Worm (Caenorhabditis elegans): ENCODE measurements around the gene his-72.

his-72 gene

DNA sequence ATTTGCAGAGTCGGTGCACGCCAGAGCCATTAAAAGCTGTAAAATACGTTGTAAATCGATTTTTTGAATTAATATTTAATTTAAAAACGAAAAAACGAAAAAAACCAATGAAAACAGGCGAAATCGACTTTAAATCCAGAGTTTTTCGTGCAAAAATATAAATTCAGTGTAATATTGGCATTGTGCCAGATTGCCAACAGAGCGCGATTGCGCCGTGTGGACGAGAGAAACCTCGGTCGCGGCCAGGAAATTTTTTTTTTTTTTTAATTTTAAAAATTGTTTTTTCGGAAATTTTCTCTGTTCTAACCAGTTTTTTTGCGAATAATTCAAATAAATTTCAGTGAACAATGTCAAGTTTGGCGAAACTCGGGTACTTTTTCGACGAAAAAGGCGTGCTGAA is 17.5 kb downstream of the his-72 start, which contains the start of the genes pph-4.1 and Y75B8A.31 (continued):
- TF ChIP-seq hif-1 (tag; optimal IDR thresholded peaks at IDR 0.05) (peak; percentile 37 to 95), vab-7 (GFP tag; IDR thresholded peaks at IDR 0.05) (no peak), dpl-1 (GFP tag; optimal IDR thresholded peaks at IDR 0.05) (peak; percentile 83), ceh-32 (tag; optimal IDR thresholded peaks at IDR 0.05; ENCODE audit: poor library complexity) (no peak), F49E8.2 (tag; optimal IDR thresholded peaks at IDR 0.05; ENCODE audit: borderline replicate concordance) (peak; percentile 34), sdz-12 (GFP tag; optimal IDR thresholded peaks at IDR 0.05) (peak; percentile 44), arid-1 (GFP tag; conservative IDR thresholded peaks at IDR 0.05) (peak; percentile 54; the same call in 1 of the 2 replicates), skn-1 (tag; optimal IDR thresholded peaks at IDR 0.05) (no peak), gei-8 (GFP tag; optimal IDR thresholded peaks at IDR 0.05) (no peak), nhr-48 (tag; optimal IDR thresholded peaks at IDR 0.05) (peak; percentile 30), Y105C5A.15 (GFP tag; IDR thresholded peaks at IDR 0.05) (no peak), lir-3 (tag; optimal IDR thresholded peaks at IDR 0.05) (no peak), hmg-1.1 (GFP tag; IDR thresholded peaks at IDR 0.05) (0 out of 2 replicates have a peak, but pooled peaks have one; percentile 16), nhr-41 (GFP tag; IDR thresholded peaks at IDR 0.05) (no peak), mdl-1 (tag; optimal IDR thresholded peaks at IDR 0.05) (no peak), Y5F2A.4 (GFP tag; optimal IDR thresholded peaks at IDR 0.05) (no peak), zfp-3 (GFP tag; conservative IDR thresholded peaks at IDR 0.05) (0 out of 2 replicates have a peak, but pooled peaks have one; percentile 27), dmd-9 (GFP tag; IDR thresholded peaks at IDR 0.05) (peak; percentile 92), ceh-20 (GFP tag; IDR thresholded peaks at IDR 0.05) (peak; percentile 54; the same call in 1 of the 2 replicates), ceh-44 (GFP tag; IDR thresholded peaks at IDR 0.05) (0 out of 2 replicates have a peak, but pooled peaks have one; percentile 31), hlh-30 (tag; optimal IDR thresholded peaks at IDR 0.05; ENCODE audit: insufficient read depth) (peak; percentile 67), ztf-7 (tag; optimal IDR thresholded peaks at IDR 0.05) (peak; percentile 22), lin-1 (GFP tag; IDR thresholded peaks at IDR 0.05) (peak; percentile 59; the same call in 1 of the 2 replicates), daf-16 (GFP tag; optimal IDR thresholded peaks at IDR 0.05) (peak; percentile 12 to 45), daf-16 (tag; optimal IDR thresholded peaks at IDR 0.05) (peak; percentile 37), lin-15B (tag; optimal IDR thresholded peaks at IDR 0.05) (peak; percentile 84), F10B5.3 (tag; optimal IDR thresholded peaks at IDR 0.05) (peak; percentile 25), lin-13 (GFP tag; optimal IDR thresholded peaks at IDR 0.05) (peak; percentile 81), unc-130 (GFP tag; optimal IDR thresholded peaks at IDR 0.05) (peak; percentile 95), mdt-29 (GFP tag; IDR thresholded peaks at IDR 0.05) (no peak), ZK337.2 (GFP tag; IDR thresholded peaks at IDR 0.05) (peak; percentile 77), nhr-6 (tag; optimal IDR thresholded peaks at IDR 0.05) (peak; percentile 77), rbr-2 (tag; optimal IDR thresholded peaks at IDR 0.05) (peak; percentile 80), unc-39 (tag; optimal IDR thresholded peaks at IDR 0.05) (no peak), duxl-1 (tag; optimal IDR thresholded peaks at IDR 0.05; ENCODE audit: poor library complexity) (peak; percentile 0), zfp-2 (tag; optimal IDR thresholded peaks at IDR 0.05) (peak; percentile 44), lsy-2 (tag; optimal IDR thresholded peaks at IDR 0.05) (peak in 1 of 2 experiments; percentile 91), lin-38 (GFP tag; IDR thresholded peaks at IDR 0.05) (peak; percentile 99), dve-1 (tag; optimal IDR thresholded peaks at IDR 0.05; ENCODE audit: insufficient read depth) (peak; percentile 84), F26F4.8 (GFP tag; conservative IDR thresholded peaks at IDR 0.05) (no peak), dmd-6 (GFP tag; IDR thresholded peaks at IDR 0.05) (peak; percentile 75), lim-7 (GFP tag; IDR thresholded peaks at IDR 0.05) (no peak)

Data from whole organism, L4 larva.